Fruit fly (Drosophila melanogaster) whole organism: Measurements from ENCODE around the gene Asator.
A peak's percentile ranks its signal among the peaks of the same experiment; 100 is the strongest.

Source experiments
- CG8478 ChIP-seq: fragments of >200 bp; optimal IDR thresholded peaks from 2 replicates; lab custom pipeline; 2018; ENCODE audit warnings: inconsistent platforms
- Dll ChIP-seq: fragments of >200 bp; optimal IDR thresholded peaks from 2 replicates; lab custom pipeline; 2017
- EcR ChIP-seq, 2 experiments: fragments of >200 bp; optimal IDR thresholded peaks; 2 replicates each; lab custom pipeline; 2017; ENCODE audit warnings: missing biosample characterization in 2 of 2, missing genetic modification characterization in 2 of 2, missing genetic modification reagents in 2 of 2
- pan ChIP-seq: fragments of >200 bp; optimal IDR thresholded peaks from 2 replicates; lab custom pipeline; 2017
- psq ChIP-seq: fragments of >200 bp; optimal IDR thresholded peaks from 2 replicates; lab custom pipeline; 2017
- usp ChIP-seq: fragments of >200 bp; optimal IDR thresholded peaks from 2 replicates; lab custom pipeline; 2017; ENCODE audit warnings: missing biosample characterization, missing genetic modification characterization, mixed read lengths

The Asator gene

dm6 chr4:488828-489560, at the start of gene Asator:
Gene Asator (minus strand): TSS chr4:488994.
- TF ChIP-seq usp (GFP tag; lab: Kevin White, UChicago) = no peak
- no peak for TF ChIP-seq CG8478 (lab: Kevin White, UChicago)
- TF ChIP-seq psq = no peak
- TF ChIP-seq Dll (lab: Kevin White, UChicago) = no peak
- TF ChIP-seq pan (lab: Kevin White, UChicago) = no peak
- TF ChIP-seq EcR (GFP tag; optimal IDR thresholded peaks at IDR 0.05; lab: Kevin White, UChicago) = no peak

- TF ChIP-seq psq = no peak
- no peak for TF ChIP-seq usp (GFP tag; lab: Kevin White, UChicago)
- TF ChIP-seq Dll (lab: Kevin White, UChicago) = no peak
- TF ChIP-seq CG8478 (lab: Kevin White, UChicago) = no peak
- TF ChIP-seq pan (lab: Kevin White, UChicago) = no peak
- no peak for TF ChIP-seq EcR (GFP tag; optimal IDR thresholded peaks at IDR 0.05; lab: Kevin White, UChicago)
Measured at dm6 chr4:519421-519987, 30.7 kb upstream of the Asator start.

DNA sequence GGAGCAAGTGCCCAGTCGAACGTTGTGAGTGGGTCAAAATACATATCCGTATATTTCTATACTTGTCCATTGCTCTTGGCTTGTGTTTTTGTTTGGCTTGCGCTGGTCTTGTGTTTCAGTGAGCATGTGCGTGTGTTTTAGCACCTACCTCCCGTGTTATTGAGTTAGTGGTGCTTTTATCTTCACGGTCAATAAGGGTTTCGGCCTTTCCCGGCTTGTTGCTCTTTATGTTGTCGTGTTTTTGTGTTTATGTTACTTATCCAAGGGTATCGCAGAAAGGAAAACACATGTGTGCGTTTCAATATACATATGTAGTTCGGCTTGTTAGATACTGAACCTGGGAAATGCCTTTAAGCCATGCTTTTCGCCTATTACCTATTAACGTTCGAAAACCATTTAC, 21.1 kb upstream of the Asator start:
- TF ChIP-seq EcR (GFP tag; optimal IDR thresholded peaks at IDR 0.05; lab: Kevin White, UChicago) (no peak), CG8478 (lab: Kevin White, UChicago) (no peak), psq (no peak), pan (lab: Kevin White, UChicago) (no peak), usp (GFP tag; lab: Kevin White, UChicago) (no peak), Dll (lab: Kevin White, UChicago) (no peak)

dm6 chr4:508405-508955, 19.7 kb upstream of the Asator start:
- TF ChIP-seq CG8478 (lab: Kevin White, UChicago) (no peak), psq (no peak), EcR (GFP tag; optimal IDR thresholded peaks at IDR 0.05; lab: Kevin White, UChicago) (no peak)

- TF ChIP-seq CG8478 (lab: Kevin White, UChicago) = no peak
- TF ChIP-seq Dll (lab: Kevin White, UChicago) = peak; percentile 63
Measured at dm6 chr4:507252-508202, 18.7 kb upstream of the Asator start.

- TF ChIP-seq CG8478 (lab: Kevin White, UChicago) = no peak
- TF ChIP-seq EcR (GFP tag; optimal IDR thresholded peaks at IDR 0.05; lab: Kevin White, UChicago) = no peak
- TF ChIP-seq Dll (lab: Kevin White, UChicago) = no peak
- TF ChIP-seq pan (lab: Kevin White, UChicago) = no peak
- no peak for TF ChIP-seq psq
- TF ChIP-seq usp (GFP tag; lab: Kevin White, UChicago) = no peak
Measured at dm6 chr4:505980-506614, 17.3 kb upstream of the Asator start.

- no peak for TF ChIP-seq EcR (GFP tag; optimal IDR thresholded peaks at IDR 0.05; lab: Kevin White, UChicago)
- TF ChIP-seq pan (lab: Kevin White, UChicago) = no peak
- TF ChIP-seq Dll (lab: Kevin White, UChicago) = no peak
- no peak for TF ChIP-seq psq
- TF ChIP-seq CG8478 (lab: Kevin White, UChicago) = no peak
- TF ChIP-seq usp (GFP tag; lab: Kevin White, UChicago) = no peak
Measured at dm6 chr4:505112-505619, 16.4 kb upstream of the Asator start.

dm6 chr4:502510-503087, 13.8 kb upstream of the Asator start:
- TF ChIP-seq CG8478 (lab: Kevin White, UChicago) (no peak), Dll (lab: Kevin White, UChicago) (no peak), psq (no peak)

- TF ChIP-seq pan (lab: Kevin White, UChicago) = no peak
- no peak for TF ChIP-seq EcR (GFP tag; optimal IDR thresholded peaks at IDR 0.05; lab: Kevin White, UChicago)
- TF ChIP-seq usp (GFP tag; lab: Kevin White, UChicago) = no peak
- TF ChIP-seq CG8478 (lab: Kevin White, UChicago) = no peak
- TF ChIP-seq Dll (lab: Kevin White, UChicago) = no peak
- no peak for TF ChIP-seq psq
Measured at dm6 chr4:501479-501993, 12.7 kb upstream of the Asator start, which contains the start of gene zfh2. Gene zfh2 (plus strand): TSS chr4:501810.

- TF ChIP-seq usp (GFP tag; lab: Kevin White, UChicago) (no peak), Dll (lab: Kevin White, UChicago) (no peak), EcR (GFP tag; optimal IDR thresholded peaks at IDR 0.05; lab: Kevin White, UChicago) (no peak), CG8478 (lab: Kevin White, UChicago) (no peak), psq (no peak), pan (lab: Kevin White, UChicago) (no peak)
Measured at dm6 chr4:499080-499479, 10.3 kb upstream of the Asator start.
